Worm (Caenorhabditis elegans) whole organism, L3 larva: ENCODE results near the gene fbxa-199.

Source experiments
- aly-2 ChIP-seq: fragments of 150-350 bp; optimal IDR thresholded peaks from 2 replicates; lab custom pipeline; 2014; ENCODE audit warnings: missing biosample characterization, missing genetic modification characterization
- ama-1 ChIP-seq: fragments of 150-350 bp; optimal IDR thresholded peaks from 2 replicates; lab custom pipeline; 2018
- eor-1 ChIP-seq, 2 experiments: fragments of 150-350 bp; optimal IDR thresholded peaks; 2 replicates each; lab custom pipeline; 2014 to 2018; ENCODE audit warnings: missing biosample characterization in 2 of 2, missing genetic modification characterization in 2 of 2
- nhr-12 ChIP-seq: fragments of 150-350 bp; optimal IDR thresholded peaks from 2 replicates; lab custom pipeline; 2014; ENCODE audit warnings: missing biosample characterization, missing genetic modification characterization
- nhr-28 ChIP-seq: fragments of 150-350 bp; optimal IDR thresholded peaks from 2 replicates; lab custom pipeline; 2014; ENCODE audit warnings: missing biosample characterization, missing genetic modification characterization
- nhr-43 ChIP-seq: sonication (generic microtip); optimal IDR thresholded peaks from 2 replicates; lab custom pipeline; 2016; ENCODE audit warnings: mild to moderate bottlenecking, missing genetic modification characterization, missing compliant biosample characterization; ENCODE audit not compliant: poor library complexity, severe bottlenecking
- pha-4 ChIP-seq: fragments of 150-350 bp; optimal IDR thresholded peaks from 2 replicates; lab custom pipeline; 2014; ENCODE audit warnings: missing biosample characterization, missing genetic modification reagents, missing genetic modification characterization
- pqm-1 ChIP-seq: fragments of 150-350 bp; optimal IDR thresholded peaks from 2 replicates; lab custom pipeline; 2017; ENCODE audit warnings: missing biosample characterization, missing genetic modification characterization, inconsistent platforms
- skn-1 ChIP-seq: fragments of 150-350 bp; optimal IDR thresholded peaks from 2 replicates; lab custom pipeline; 2014; ENCODE audit warnings: missing biosample characterization, missing genetic modification characterization
- snpc-4 ChIP-seq: fragments of 150-350 bp; optimal IDR thresholded peaks from 2 replicates; lab custom pipeline; 2014; ENCODE audit warnings: missing biosample characterization, missing genetic modification characterization
- unc-39 ChIP-seq: sonication (generic microtip); optimal IDR thresholded peaks from 4 replicates; lab custom pipeline; 2017; ENCODE audit warnings: missing biosample characterization, missing genetic modification characterization
- unc-62 ChIP-seq: fragments of 150-350 bp; sonication (generic microtip); optimal IDR thresholded peaks from 4 replicates; lab custom pipeline; 2014; ENCODE audit warnings: missing biosample characterization, missing genetic modification reagents, missing genetic modification characterization
- zag-1 ChIP-seq: fragments of 150-350 bp; optimal IDR thresholded peaks from 2 replicates; lab custom pipeline; 2014; ENCODE audit warnings: missing biosample characterization, missing genetic modification characterization

- TF ChIP-seq zag-1 (no peak), ama-1 (lab: Kevin White, UChicago) (no peak), aly-2 (no peak), pha-4 (tag; lab: Kevin White, UChicago) (no peak), nhr-43 (tag; lab: Kevin White, UChicago) (no peak), eor-1 (tag; optimal IDR thresholded peaks at IDR 0.05; lab: Kevin White, UChicago) (no peak), nhr-12 (tag; lab: Kevin White, UChicago) (no peak), pqm-1 (no peak), skn-1 (tag; lab: Kevin White, UChicago) (no peak), nhr-28 (no peak), unc-39 (tag; lab: Kevin White, UChicago) (no peak), unc-62 (GFP tag; lab: Kevin White, UChicago) (no peak), snpc-4 (tag; lab: Kevin White, UChicago) (no peak)
Observed at ce11 chrV:15398728-15399127, at the start of gene fbxa-199.
